Fruit fly (Drosophila melanogaster): ENCODE measurements around the gene ND-AGGG.

Gene ND-AGGG

DNA sequence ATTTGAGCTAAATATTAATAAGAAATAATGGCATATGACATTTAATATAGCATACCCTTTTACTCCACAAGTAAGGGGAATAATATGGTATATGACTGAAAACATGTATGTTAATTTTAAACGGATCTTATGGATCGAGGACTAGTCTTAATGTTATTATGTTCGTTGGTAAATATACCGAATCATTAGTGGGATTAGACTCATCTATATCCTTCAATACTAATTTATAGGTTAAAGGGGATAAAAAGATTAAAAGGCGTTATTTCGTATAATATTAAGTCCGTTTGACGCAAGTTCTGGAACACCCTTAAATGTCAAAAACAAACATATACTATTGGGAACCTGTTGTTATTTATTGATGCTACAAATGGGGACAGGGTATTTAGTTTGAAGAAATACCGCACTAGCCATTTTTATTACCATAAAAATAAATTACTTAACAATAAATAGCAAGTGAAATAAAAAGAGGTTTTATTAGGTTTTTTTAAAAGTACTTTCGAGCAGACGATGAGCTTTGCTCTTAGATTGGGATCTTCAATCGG, at the start of gene ND-AGGG:
TSS of gene ND-AGGG (plus strand) at position 416 of the 542 bp plus-strand sequence.
- TF ChIP-seq cnc (optimal IDR thresholded peaks at IDR 0.05) (no peak), Mnt (GFP tag; optimal IDR thresholded peaks at IDR 0.05) (no peak), CG14711 (tag; optimal IDR thresholded peaks at IDR 0.05) (no peak), ovo (GFP tag; optimal IDR thresholded peaks at IDR 0.05) (no peak), Crg-1 (GFP tag; optimal IDR thresholded peaks at IDR 0.05) (no peak), CG5204 (GFP tag; optimal IDR thresholded peaks at IDR 0.05) (no peak), Hr96 (GFP tag; optimal IDR thresholded peaks at IDR 0.05) (no peak), CG12768 (GFP tag; optimal IDR thresholded peaks at IDR 0.05) (no peak), tj (GFP tag; optimal IDR thresholded peaks at IDR 0.05) (no peak), kay (GFP tag; ENCODE audit: borderline replicate concordance) (no peak), Clk (GFP tag; optimal IDR thresholded peaks at IDR 0.05) (no peak), CG11617 (GFP tag; optimal IDR thresholded peaks at IDR 0.05) (no peak), toe (GFP tag; optimal IDR thresholded peaks at IDR 0.05) (no peak), bab1 (GFP tag; optimal IDR thresholded peaks at IDR 0.05) (no peak), CG33017 (tag; optimal IDR thresholded peaks at IDR 0.05) (no peak), CG7045 (GFP tag; optimal IDR thresholded peaks at IDR 0.05) (no peak), cic (GFP tag; optimal IDR thresholded peaks at IDR 0.05) (no peak)

DNA sequence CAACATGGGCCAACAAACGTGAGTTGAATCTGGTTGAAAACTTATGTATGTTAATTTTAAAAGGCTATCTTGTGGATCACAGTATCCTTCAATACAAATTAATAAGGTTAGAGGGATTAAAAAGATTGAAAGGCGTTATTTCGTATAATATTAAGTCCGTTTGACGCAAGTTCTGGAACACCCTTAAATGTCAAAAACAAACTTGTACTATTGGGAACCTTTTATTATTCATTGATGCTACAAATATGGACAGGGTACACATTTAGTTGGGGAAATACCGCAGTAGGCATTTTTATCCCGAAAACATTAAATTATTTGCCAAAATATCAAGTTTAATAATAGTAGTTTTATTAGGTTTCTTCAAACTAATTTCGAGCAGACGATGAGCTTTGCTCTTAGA, 49.2 kb upstream of the ND-AGGG start, which contains the start of gene CG40472:
TSS of gene CG40472 (plus strand) at position 249 of the 400 bp plus-strand sequence.
- TF ChIP-seq CG14711 (tag; optimal IDR thresholded peaks at IDR 0.05) (no peak), CG5204 (GFP tag; optimal IDR thresholded peaks at IDR 0.05) (no peak), ovo (GFP tag; optimal IDR thresholded peaks at IDR 0.05) (no peak), CG12768 (GFP tag; optimal IDR thresholded peaks at IDR 0.05) (no peak), toe (GFP tag; optimal IDR thresholded peaks at IDR 0.05) (no peak), CG11617 (GFP tag; optimal IDR thresholded peaks at IDR 0.05) (no peak), CG33017 (tag; optimal IDR thresholded peaks at IDR 0.05) (no peak), bab1 (GFP tag; optimal IDR thresholded peaks at IDR 0.05) (no peak), Hr96 (GFP tag; optimal IDR thresholded peaks at IDR 0.05) (no peak), Clk (GFP tag; optimal IDR thresholded peaks at IDR 0.05) (no peak), cic (GFP tag; optimal IDR thresholded peaks at IDR 0.05) (no peak), cnc (optimal IDR thresholded peaks at IDR 0.05) (no peak), Crg-1 (GFP tag; optimal IDR thresholded peaks at IDR 0.05) (no peak), kay (GFP tag; ENCODE audit: borderline replicate concordance) (no peak), CG7101 (tag; optimal IDR thresholded peaks at IDR 0.05) (no peak), Mnt (GFP tag; optimal IDR thresholded peaks at IDR 0.05) (no peak), pad (GFP tag; optimal IDR thresholded peaks at IDR 0.05) (no peak), tj (GFP tag; optimal IDR thresholded peaks at IDR 0.05) (no peak), CG7045 (GFP tag; optimal IDR thresholded peaks at IDR 0.05) (no peak)

DNA sequence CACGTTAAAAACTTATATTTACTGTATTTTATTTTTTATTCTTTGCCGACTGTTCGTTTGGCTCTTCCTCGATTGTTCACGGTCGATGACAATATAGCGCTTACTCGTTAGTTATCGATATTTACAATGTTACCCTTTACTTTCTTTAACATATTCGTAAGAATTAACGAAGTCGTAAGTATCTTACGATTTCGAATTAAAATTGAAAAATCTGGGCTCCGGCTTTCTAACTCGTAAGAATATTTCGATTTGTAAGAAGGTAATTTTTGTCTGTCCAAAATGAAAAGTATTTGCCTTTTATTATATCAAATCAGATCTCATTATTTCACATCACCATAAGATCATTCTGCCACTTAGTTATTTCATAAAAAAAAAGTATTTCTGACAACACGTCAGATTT, 1.1 kb upstream of the ND-AGGG start:
- no peak for TF ChIP-seq cnc (optimal IDR thresholded peaks at IDR 0.05)
- TF ChIP-seq CG33017 (tag; optimal IDR thresholded peaks at IDR 0.05) = no peak
- TF ChIP-seq pad (GFP tag; optimal IDR thresholded peaks at IDR 0.05) = no peak
- peak; percentile 39 for TF ChIP-seq kay (GFP tag; ENCODE audit: borderline replicate concordance)
- TF ChIP-seq ovo (GFP tag; optimal IDR thresholded peaks at IDR 0.05) = no peak
- no peak for TF ChIP-seq cic (GFP tag; optimal IDR thresholded peaks at IDR 0.05)
- no peak for TF ChIP-seq bab1 (GFP tag; optimal IDR thresholded peaks at IDR 0.05)
- no peak for TF ChIP-seq CG14711 (tag; optimal IDR thresholded peaks at IDR 0.05)
